Worm (Caenorhabditis elegans) whole organism, early embryonic: ENCODE measurements around the gene C01B9.4.

Source experiments
- B0310.2 ChIP-seq: sonication (generic microtip); optimal IDR thresholded peaks from 2 replicates; lab custom pipeline; 2016; ENCODE audit warnings: mild to moderate bottlenecking, missing genetic modification characterization, missing compliant biosample characterization
- F13C5.2 ChIP-seq: sonication (generic microtip); optimal IDR thresholded peaks from 2 replicates; lab custom pipeline; 2017; ENCODE audit warnings: mild to moderate bottlenecking, missing genetic modification characterization, inconsistent platforms, missing compliant biosample characterization
- aly-1 ChIP-seq: sonication (generic microtip); optimal IDR thresholded peaks from 2 replicates; lab custom pipeline; 2016; ENCODE audit warnings: missing genetic modification characterization, missing compliant biosample characterization
- ama-1 ChIP-seq: fragments of 150-350 bp; optimal IDR thresholded peaks from 2 replicates; lab custom pipeline; 2014
- ceh-13 ChIP-seq: fragments of 200-800 bp; sonication (Bioruptor generic); optimal IDR thresholded peaks from 2 replicates; lab custom pipeline; 2018; ENCODE audit warnings: mild to moderate bottlenecking, missing genetic modification characterization, missing compliant biosample characterization
- ceh-36 ChIP-seq: sonication (generic microtip); optimal IDR thresholded peaks from 2 replicates; lab custom pipeline; 2016; ENCODE audit warnings: missing genetic modification characterization, inconsistent platforms, missing compliant biosample characterization
- ets-7 ChIP-seq: sonication (generic microtip); optimal IDR thresholded peaks from 2 replicates; lab custom pipeline; 2016; ENCODE audit warnings: missing genotype, missing genetic modification characterization, missing compliant biosample characterization
- flt-1 ChIP-seq: fragments of 200-800 bp; sonication (Bioruptor generic); IDR thresholded peaks from 2 replicates; pipeline ENCODE4 v1.3.6; 2022; ENCODE audit warnings: missing genetic modification characterization, missing compliant biosample characterization
- hmbx-1 ChIP-seq: sonication (generic microtip); optimal IDR thresholded peaks from 2 replicates; lab custom pipeline; 2016; ENCODE audit warnings: mild to moderate bottlenecking, missing genetic modification characterization, missing compliant biosample characterization
- hmg-4 ChIP-seq: fragments of 200-800 bp; sonication (Bioruptor generic); optimal IDR thresholded peaks from 2 replicates; lab custom pipeline; 2018; ENCODE audit warnings: mild to moderate bottlenecking, missing genetic modification characterization, missing compliant biosample characterization
- hnd-1 ChIP-seq: sonication (generic microtip); optimal IDR thresholded peaks from 2 replicates; lab custom pipeline; 2016; ENCODE audit warnings: missing genetic modification characterization, missing compliant biosample characterization
- pes-1 ChIP-seq: fragments of 200-800 bp; sonication (Bioruptor generic); IDR thresholded peaks from 2 replicates; pipeline ENCODE4 v1.3.6; 2022; ENCODE audit warnings: missing genetic modification reagents, missing genetic modification characterization, missing compliant biosample characterization
- scrt-1 ChIP-seq: fragments of 200-800 bp; sonication (Bioruptor generic); IDR thresholded peaks from 2 replicates; pipeline ENCODE4 v1.3.6; 2022; ENCODE audit warnings: missing genetic modification characterization, missing compliant biosample characterization
- sea-1 ChIP-seq: fragments of 200-800 bp; sonication (Bioruptor generic); conservative IDR thresholded peaks from 2 replicates; pipeline ENCODE4 v1.3.6; 2022; ENCODE audit warnings: missing genetic modification characterization, missing compliant biosample characterization
- tbx-11 ChIP-seq: fragments of 200-800 bp; sonication (Bioruptor generic); IDR thresholded peaks from 2 replicates; pipeline ENCODE4 v1.3.6; 2022; ENCODE audit warnings: missing genetic modification characterization, missing compliant biosample characterization
- tbx-37 ChIP-seq: fragments of 200-800 bp; sonication (Bioruptor generic); conservative IDR thresholded peaks from 2 replicates; pipeline ENCODE4 v1.3.6; 2022; ENCODE audit warnings: missing genetic modification reagents, missing genetic modification characterization, missing compliant biosample characterization
- tra-4 ChIP-seq: sonication (generic microtip); optimal IDR thresholded peaks from 2 replicates; lab custom pipeline; 2017; ENCODE audit warnings: missing genetic modification characterization, missing compliant biosample characterization

C01B9.4 gene

DNA sequence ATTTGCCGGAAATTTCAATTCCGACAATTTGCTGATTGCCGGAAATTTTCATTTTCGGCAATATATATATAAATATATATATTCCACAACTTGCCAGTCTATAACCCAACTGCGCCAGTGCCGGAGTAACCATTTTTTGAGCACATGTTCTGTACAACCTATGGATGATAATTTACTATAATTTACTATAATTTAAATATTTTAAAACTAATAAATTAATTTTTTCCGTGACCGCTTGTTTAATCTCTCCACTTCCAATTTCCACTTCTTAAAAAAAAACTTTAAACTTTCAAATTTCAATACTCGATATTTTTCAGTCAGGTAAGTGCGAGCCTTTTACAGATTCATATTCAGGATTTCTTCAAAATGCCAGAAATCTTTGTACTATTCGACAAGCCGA, 17.8 kb downstream of the C01B9.4 start, which contains the start of gene arrd-12:
Gene arrd-12, plus strand, starts transcription at position 301 of the 400 bp plus-strand sequence.
- TF ChIP-seq ets-7 (tag; lab: Kevin White, UChicago): no peak
- TF ChIP-seq F13C5.2 (tag; lab: Kevin White, UChicago): no peak
- TF ChIP-seq tbx-37: no peak
- no peak for TF ChIP-seq hmbx-1 (tag; lab: Kevin White, UChicago)
- no peak for TF ChIP-seq aly-1 (tag; lab: Kevin White, UChicago)
- no peak for TF ChIP-seq tbx-11
- no peak for TF ChIP-seq B0310.2
- no peak for TF ChIP-seq hnd-1 (tag; lab: Kevin White, UChicago)
- no peak for TF ChIP-seq ceh-36 (tag; lab: Kevin White, UChicago)
- TF ChIP-seq ama-1 (lab: Kevin White, UChicago): no peak
- TF ChIP-seq pes-1 (GFP tag; lab: Robert Waterston, UW): no peak
- no peak for TF ChIP-seq scrt-1
- TF ChIP-seq ceh-13: no peak
- no peak for TF ChIP-seq flt-1
- TF ChIP-seq hmg-4: no peak
- TF ChIP-seq sea-1 (GFP tag; lab: Robert Waterston, UW): no peak
- no peak for TF ChIP-seq tra-4 (tag; lab: Kevin White, UChicago)

ce11 chrII:13763009-13763468, 20.7 kb downstream of the C01B9.4 start, which contains the start of gene arrd-11:
arrd-11 (plus strand) TSS chrII:13763418.
- TF ChIP-seq aly-1 (tag; lab: Kevin White, UChicago) (no peak), scrt-1 (no peak), hnd-1 (tag; lab: Kevin White, UChicago) (no peak), ceh-13 (no peak), tbx-11 (no peak), ama-1 (lab: Kevin White, UChicago) (no peak), pes-1 (GFP tag; lab: Robert Waterston, UW) (no peak), F13C5.2 (tag; lab: Kevin White, UChicago) (no peak), B0310.2 (no peak), hmg-4 (no peak), ets-7 (tag; lab: Kevin White, UChicago) (no peak), sea-1 (GFP tag; lab: Robert Waterston, UW) (no peak), tra-4 (tag; lab: Kevin White, UChicago) (no peak), tbx-37 (no peak), hmbx-1 (tag; lab: Kevin White, UChicago) (no peak), ceh-36 (tag; lab: Kevin White, UChicago) (no peak), flt-1 (no peak)

DNA sequence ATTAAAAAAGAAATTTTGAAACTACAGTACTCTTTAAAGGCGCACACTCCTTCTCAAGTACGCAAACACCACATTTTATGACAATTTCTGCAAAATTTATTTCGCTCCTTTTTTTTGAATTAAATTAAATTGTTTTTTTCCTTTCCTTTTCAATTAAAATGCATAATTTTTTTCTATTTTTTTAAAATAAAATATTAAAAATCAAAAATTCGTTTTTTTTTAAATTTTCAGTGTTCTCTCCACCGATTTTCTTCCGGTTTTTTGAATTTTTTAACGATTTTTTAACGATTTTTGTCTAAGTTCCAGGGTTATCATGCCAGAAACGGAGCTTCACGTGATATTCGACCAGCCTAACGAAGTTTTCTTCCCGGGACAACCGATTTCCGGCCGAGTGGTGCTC, 25.7 kb downstream of the C01B9.4 start, which contains the start of gene arrd-13:
Gene arrd-13, plus strand, starts transcription at position 301 of the 400 bp plus-strand sequence.
- TF ChIP-seq ets-7 (tag; lab: Kevin White, UChicago) (no peak), ceh-36 (tag; lab: Kevin White, UChicago) (no peak), aly-1 (tag; lab: Kevin White, UChicago) (no peak), hmbx-1 (tag; lab: Kevin White, UChicago) (no peak), hnd-1 (tag; lab: Kevin White, UChicago) (no peak), B0310.2 (no peak), F13C5.2 (tag; lab: Kevin White, UChicago) (no peak), tbx-37 (no peak), pes-1 (GFP tag; lab: Robert Waterston, UW) (no peak)

- TF ChIP-seq sea-1 (GFP tag; lab: Robert Waterston, UW) (no peak), hnd-1 (tag; lab: Kevin White, UChicago) (no peak), ceh-13 (no peak), tra-4 (tag; lab: Kevin White, UChicago) (no peak), flt-1 (no peak), ets-7 (tag; lab: Kevin White, UChicago) (no peak), aly-1 (tag; lab: Kevin White, UChicago) (no peak), ama-1 (lab: Kevin White, UChicago) (no peak), pes-1 (GFP tag; lab: Robert Waterston, UW) (no peak), tbx-11 (no peak), F13C5.2 (tag; lab: Kevin White, UChicago) (no peak), B0310.2 (no peak), ceh-36 (tag; lab: Kevin White, UChicago) (no peak), hmbx-1 (tag; lab: Kevin White, UChicago) (no peak)
These were observed 27.5 kb downstream of the C01B9.4 start for ce11 chrII:13756232-13756631.

ce11 chrII:13752016-13752415, 31.8 kb downstream of the C01B9.4 start, which contains the start of gene arrd-14:
arrd-14 (plus strand) TSS chrII:13752316.
- TF ChIP-seq ets-7 (tag; lab: Kevin White, UChicago) (no peak), scrt-1 (no peak), F13C5.2 (tag; lab: Kevin White, UChicago) (no peak), flt-1 (no peak), ama-1 (lab: Kevin White, UChicago) (no peak), hmbx-1 (tag; lab: Kevin White, UChicago) (no peak), tra-4 (tag; lab: Kevin White, UChicago) (no peak), hnd-1 (tag; lab: Kevin White, UChicago) (no peak), hmg-4 (no peak), tbx-37 (no peak), ceh-36 (tag; lab: Kevin White, UChicago) (no peak), aly-1 (tag; lab: Kevin White, UChicago) (no peak), sea-1 (GFP tag; lab: Robert Waterston, UW) (no peak), pes-1 (GFP tag; lab: Robert Waterston, UW) (no peak)

DNA sequence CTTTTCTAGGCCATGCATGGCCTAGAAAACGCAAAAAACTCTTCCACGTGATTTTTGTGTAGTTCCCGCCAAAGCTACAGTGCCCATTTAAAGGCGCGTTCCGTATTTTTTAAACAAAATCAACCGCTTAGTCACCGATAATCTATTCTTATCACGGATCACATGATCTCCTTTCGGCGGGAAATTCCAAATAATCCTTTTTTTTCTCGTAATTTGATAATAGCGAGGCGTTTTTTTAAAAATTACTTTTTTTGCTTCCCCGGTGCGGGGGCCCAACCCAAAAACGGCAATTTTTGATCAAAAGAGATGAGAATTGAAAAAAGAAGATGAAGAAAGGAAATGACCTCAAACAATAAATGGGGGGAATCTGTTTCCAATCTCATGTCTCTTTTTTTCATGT, 32.8 kb downstream of the C01B9.4 start:
- TF ChIP-seq sea-1 (GFP tag; lab: Robert Waterston, UW): no peak
- no peak for TF ChIP-seq F13C5.2 (tag; lab: Kevin White, UChicago)
- no peak for TF ChIP-seq ceh-36 (tag; lab: Kevin White, UChicago)
- no peak for TF ChIP-seq tra-4 (tag; lab: Kevin White, UChicago)
- no peak for TF ChIP-seq B0310.2

- no peak for TF ChIP-seq F13C5.2 (tag; lab: Kevin White, UChicago)
- no peak for TF ChIP-seq hmg-4
- no peak for TF ChIP-seq pes-1 (GFP tag; lab: Robert Waterston, UW)
- TF ChIP-seq ama-1 (lab: Kevin White, UChicago): no peak
- no peak for TF ChIP-seq tbx-11
These were observed 33.7 kb downstream of the C01B9.4 start for ce11 chrII:13750128-13750527.
